Fruit fly (Drosophila melanogaster) whole organism, prepupa: ENCODE data around the gene CG31515.

Source experiments
- CG11762 ChIP-seq: fragments of 200-800 bp; sonication (Bioruptor generic); optimal IDR thresholded peaks from 3 replicates; lab custom pipeline; 2016; ENCODE audit warnings: missing biosample characterization, missing genetic modification characterization; ENCODE audit not compliant: insufficient read depth
- CG1621 ChIP-seq: fragments of 200-800 bp; sonication (Bioruptor generic); optimal IDR thresholded peaks from 3 replicates; lab custom pipeline; 2018; ENCODE audit warnings: missing biosample characterization, mild to moderate bottlenecking, missing genetic modification characterization
- CG16779 ChIP-seq: fragments of 200-800 bp; sonication (Bioruptor generic); optimal IDR thresholded peaks from 3 replicates; lab custom pipeline; 2017; ENCODE audit warnings: missing biosample characterization, mild to moderate bottlenecking, missing genetic modification characterization
- CG31627 ChIP-seq: fragments of 200-800 bp; sonication (Bioruptor generic); optimal IDR thresholded peaks from 3 replicates; lab custom pipeline; 2016; ENCODE audit warnings: missing biosample characterization, missing genetic modification characterization
- CG34406 ChIP-seq: fragments of 200-800 bp; sonication (Bioruptor generic); optimal IDR thresholded peaks from 3 replicates; lab custom pipeline; 2016; ENCODE audit warnings: missing biosample characterization, missing genetic modification characterization
- CG3919 ChIP-seq: fragments of 200-800 bp; sonication (Bioruptor generic); optimal IDR thresholded peaks from 3 replicates; lab custom pipeline; 2016; ENCODE audit warnings: missing biosample characterization, missing genetic modification characterization
- CG4318 ChIP-seq: fragments of 200-800 bp; sonication (Bioruptor generic); optimal IDR thresholded peaks from 3 replicates; lab custom pipeline; 2017; ENCODE audit warnings: missing biosample characterization, mild to moderate bottlenecking, missing genetic modification characterization
- CG6276 ChIP-seq: fragments of 200-800 bp; sonication (Bioruptor generic); optimal IDR thresholded peaks from 2 replicates; lab custom pipeline; 2017; ENCODE audit warnings: missing biosample characterization, mild to moderate bottlenecking, missing genetic modification characterization
- CG6808 ChIP-seq: fragments of 200-800 bp; sonication (Bioruptor generic); optimal IDR thresholded peaks from 3 replicates; lab custom pipeline; 2017; ENCODE audit warnings: missing biosample characterization, missing genetic modification characterization, mild to moderate bottlenecking, moderate library complexity, missing genetic modification reagents
- CG6854 ChIP-seq: fragments of 200-800 bp; sonication (Bioruptor generic); optimal IDR thresholded peaks from 2 replicates; lab custom pipeline; 2017; ENCODE audit warnings: missing biosample characterization, mild to moderate bottlenecking, missing genetic modification characterization
- CG7368 ChIP-seq: fragments of 200-800 bp; sonication (Bioruptor generic); optimal IDR thresholded peaks from 3 replicates; lab custom pipeline; 2016; ENCODE audit warnings: missing biosample characterization, missing genetic modification characterization
- CG8119 ChIP-seq: fragments of 200-800 bp; sonication (Bioruptor generic); IDR thresholded peaks from 3 replicates; pipeline ENCODE4 v1.3.6; 2022; ENCODE audit warnings: missing biosample characterization, missing genetic modification characterization
- CG8319 ChIP-seq: fragments of 200-800 bp; sonication (Bioruptor generic); optimal IDR thresholded peaks from 3 replicates; lab custom pipeline; 2016; ENCODE audit warnings: missing biosample characterization, missing genetic modification characterization
- CG8632 ChIP-seq: fragments of 200-800 bp; sonication (Bioruptor generic); optimal IDR thresholded peaks from 3 replicates; lab custom pipeline; 2016; ENCODE audit warnings: missing biosample characterization, missing genetic modification characterization
- Eip78C ChIP-seq: fragments of 200-800 bp; sonication (Bioruptor generic); peaks from one replicate; lab custom pipeline; 2016; ENCODE audit warnings: missing biosample characterization, missing genetic modification characterization
- Ets96B ChIP-seq: fragments of 200-800 bp; optimal IDR thresholded peaks from 2 replicates; lab custom pipeline; 2019; ENCODE audit warnings: missing biosample characterization, mild to moderate bottlenecking, missing genetic modification characterization, moderate library complexity
- Hr39 ChIP-seq: fragments of 200-800 bp; sonication (Bioruptor generic); optimal IDR thresholded peaks from 2 replicates; lab custom pipeline; 2016; ENCODE audit warnings: missing biosample characterization, missing genetic modification characterization
- Hr4 ChIP-seq: fragments of 200-800 bp; sonication (Bioruptor generic); optimal IDR thresholded peaks from 3 replicates; lab custom pipeline; 2016; ENCODE audit warnings: missing biosample characterization, missing genetic modification characterization
- Lpt ChIP-seq: fragments of 200-800 bp; sonication (Bioruptor generic); optimal IDR thresholded peaks from 3 replicates; lab custom pipeline; 2016; ENCODE audit warnings: missing biosample characterization, missing genetic modification characterization
- OdsH ChIP-seq: fragments of 200-800 bp; sonication (Bioruptor generic); optimal IDR thresholded peaks from 3 replicates; lab custom pipeline; 2016; ENCODE audit warnings: missing biosample characterization, missing genetic modification characterization
- Sox102F ChIP-seq: fragments of 200-800 bp; sonication (Bioruptor generic); optimal IDR thresholded peaks from 2 replicates; lab custom pipeline; 2016; ENCODE audit warnings: missing biosample characterization, mild to moderate bottlenecking, missing genetic modification characterization
- achi ChIP-seq: fragments of 200-800 bp; sonication (Bioruptor generic); optimal IDR thresholded peaks from 3 replicates; lab custom pipeline; 2016; ENCODE audit warnings: missing biosample characterization, missing genetic modification characterization
- acj6 ChIP-seq: fragments of 200-800 bp; sonication (Bioruptor generic); optimal IDR thresholded peaks from 3 replicates; lab custom pipeline; 2016; ENCODE audit warnings: missing biosample characterization, missing genetic modification characterization
- cyc ChIP-seq: fragments of 200-800 bp; sonication (Bioruptor generic); optimal IDR thresholded peaks from 3 replicates; lab custom pipeline; 2016; ENCODE audit warnings: missing biosample characterization, missing genetic modification characterization
- eg ChIP-seq: fragments of 200-800 bp; sonication (Bioruptor generic); IDR thresholded peaks from 3 replicates; pipeline ENCODE4 v1.3.6; 2022; ENCODE audit warnings: missing biosample characterization, missing genetic modification characterization
- fd85E ChIP-seq: fragments of 200-800 bp; sonication (Bioruptor generic); optimal IDR thresholded peaks from 3 replicates; lab custom pipeline; 2016; ENCODE audit warnings: missing biosample characterization, missing genetic modification characterization
- fkh ChIP-seq: fragments of 200-800 bp; sonication (Bioruptor generic); optimal IDR thresholded peaks from 3 replicates; lab custom pipeline; 2017; ENCODE audit warnings: missing biosample characterization, mild to moderate bottlenecking, missing genetic modification characterization, moderate library complexity
- net ChIP-seq: fragments of 200-800 bp; sonication (Bioruptor generic); optimal IDR thresholded peaks from 3 replicates; lab custom pipeline; 2016; ENCODE audit warnings: missing biosample characterization, missing genetic modification characterization
- pdm3 ChIP-seq: fragments of 200-800 bp; sonication (Bioruptor generic); optimal IDR thresholded peaks from 3 replicates; lab custom pipeline; 2016; ENCODE audit warnings: missing biosample characterization, missing genetic modification characterization
- salr ChIP-seq, 2 experiments: fragments of 200-800 bp; sonication (Bioruptor generic); optimal IDR thresholded peaks; 3 replicates each; lab custom pipeline; 2016 to 2018; ENCODE audit warnings: missing biosample characterization in 2 of 2, missing genetic modification characterization in 2 of 2, mild to moderate bottlenecking in 1 of 2
- spab ChIP-seq: fragments of 200-800 bp; sonication (Bioruptor generic); optimal IDR thresholded peaks from 2 replicates; lab custom pipeline; 2017; ENCODE audit warnings: missing biosample characterization, mild to moderate bottlenecking, missing genetic modification characterization, missing genetic modification reagents
- ss ChIP-seq, 2 experiments: fragments of 200-800 bp; sonication (Bioruptor generic); optimal IDR thresholded peaks; 2 replicates in 1 of 2; 3 replicates in 1 of 2; lab custom pipeline; 2017 to 2018; ENCODE audit warnings: mild to moderate bottlenecking in 2 of 2, missing biosample characterization in 2 of 2, missing genetic modification characterization in 2 of 2, moderate library complexity in 1 of 2
- svp ChIP-seq: fragments of 200-800 bp; sonication (Bioruptor generic); peaks from one replicate; lab custom pipeline; 2016; ENCODE audit warnings: missing biosample characterization, missing genetic modification characterization
- topi ChIP-seq: fragments of 200-800 bp; sonication (Bioruptor generic); optimal IDR thresholded peaks from 3 replicates; lab custom pipeline; 2016; ENCODE audit warnings: missing biosample characterization, missing genetic modification characterization
- vri ChIP-seq: fragments of 200-800 bp; sonication (Bioruptor generic); optimal IDR thresholded peaks from 3 replicates; lab custom pipeline; 2016; ENCODE audit warnings: missing biosample characterization, mild to moderate bottlenecking, missing genetic modification characterization

Gene CG31515

DNA sequence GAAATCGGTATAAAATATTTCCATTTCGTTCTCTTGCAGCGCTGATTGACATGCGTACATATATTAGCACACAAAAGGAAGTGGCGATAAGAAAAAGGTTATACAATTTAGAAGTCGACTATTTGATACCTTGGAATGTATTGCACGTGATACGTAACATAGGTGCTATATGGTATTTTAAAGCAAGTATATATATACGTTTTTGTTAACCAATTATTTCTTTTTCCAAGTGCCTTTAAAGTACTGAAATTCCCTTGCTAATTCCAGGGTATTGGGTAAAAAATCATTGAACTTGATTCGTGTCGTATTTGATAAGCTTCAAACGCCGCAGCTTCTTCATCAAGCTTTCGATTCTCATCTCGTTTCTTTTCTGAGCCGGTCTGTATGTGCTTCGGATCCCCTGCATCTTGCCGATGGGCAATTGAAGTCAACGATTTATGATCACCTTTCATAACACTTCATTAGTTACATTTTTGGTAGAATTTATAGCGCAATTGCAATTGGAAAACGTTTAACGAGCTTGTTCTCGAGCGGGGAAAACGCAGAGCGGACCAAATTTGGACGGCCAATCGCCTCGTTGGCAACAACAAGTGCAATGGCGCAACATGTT is 25.1 kb downstream of the CG31515 start, which contains the start of gene CG4408 (continued):
- peak; percentile 52 for TF ChIP-seq spab (GFP tag; lab: Kevin White, UChicago)
- TF ChIP-seq CG8632 (GFP tag; lab: Kevin White, UChicago) = peak; percentile 56
- TF ChIP-seq eg (GFP tag; lab: Robert Waterston, UW) = peak; percentile 76
- TF ChIP-seq Hr39 (GFP tag; lab: Kevin White, UChicago) = peak; percentile 94
- peak; percentile 61 for TF ChIP-seq net (GFP tag; lab: Kevin White, UChicago)
- TF ChIP-seq acj6 (GFP tag; lab: Kevin White, UChicago) = peak; percentile 84
- TF ChIP-seq fd85E (GFP tag; lab: Kevin White, UChicago) = peak; percentile 37
- peak; percentile 94 for TF ChIP-seq CG31627 (GFP tag; lab: Kevin White, UChicago)
- TF ChIP-seq OdsH (GFP tag; lab: Kevin White, UChicago) = peak; percentile 83
- TF ChIP-seq CG6854 = peak; percentile 54
- peak; percentile 69 for TF ChIP-seq achi (GFP tag; lab: Kevin White, UChicago)
- peak; percentile 52 for TF ChIP-seq CG6276
- TF ChIP-seq, all 60 proteins: peak for 56

DNA sequence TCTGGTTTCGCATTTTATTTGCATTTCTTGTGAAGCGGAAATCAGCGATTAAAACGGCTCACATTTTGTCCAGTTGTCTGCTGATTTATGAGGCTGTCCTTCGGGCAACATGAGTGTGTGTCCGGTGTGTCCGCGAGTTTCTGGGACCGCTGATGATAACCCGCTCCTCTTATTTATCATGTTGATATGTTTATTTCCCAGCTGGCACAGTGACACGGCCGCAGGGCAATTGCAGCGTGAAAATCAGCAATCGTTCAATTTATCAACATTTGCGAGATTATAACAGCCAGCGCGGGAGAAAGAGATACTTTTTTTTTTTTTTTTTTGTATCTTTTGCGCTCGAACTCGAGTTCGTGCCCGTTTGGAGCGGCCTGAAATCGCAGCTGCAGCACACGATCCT is 28.3 kb downstream of the CG31515 start:
- TF ChIP-seq CG16779 (no peak), cyc (no peak), CG8319 (GFP tag; lab: Kevin White, UChicago) (no peak), eg (GFP tag; lab: Robert Waterston, UW) (no peak), svp (GFP tag; lab: Kevin White, UChicago) (peak; percentile 94), CG34406 (no peak), CG6808 (GFP tag; lab: Kevin White, UChicago) (no peak), CG1621 (tag; lab: Kevin White, UChicago) (no peak)

DNA sequence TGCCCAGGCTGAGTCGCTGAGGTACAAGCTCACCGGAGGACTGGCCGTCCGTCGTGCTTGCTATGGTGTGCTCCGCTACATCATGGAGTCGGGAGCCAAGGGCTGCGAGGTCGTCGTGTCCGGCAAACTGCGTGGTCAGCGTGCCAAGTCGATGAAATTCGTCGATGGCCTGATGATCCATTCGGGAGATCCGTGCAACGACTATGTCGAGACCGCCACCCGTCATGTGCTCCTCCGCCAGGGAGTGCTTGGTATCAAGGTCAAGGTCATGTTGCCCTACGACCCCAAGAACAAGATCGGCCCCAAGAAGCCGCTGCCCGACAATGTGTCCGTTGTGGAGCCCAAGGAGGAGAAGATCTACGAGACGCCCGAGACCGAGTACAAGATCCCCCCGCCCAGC is 29.3 kb downstream of the CG31515 start:
- TF ChIP-seq svp (GFP tag; lab: Kevin White, UChicago) (peak; percentile 70), CG6276 (no peak), CG4318 (GFP tag; lab: Kevin White, UChicago) (no peak), fd85E (GFP tag; lab: Kevin White, UChicago) (no peak), vri (no peak)

DNA sequence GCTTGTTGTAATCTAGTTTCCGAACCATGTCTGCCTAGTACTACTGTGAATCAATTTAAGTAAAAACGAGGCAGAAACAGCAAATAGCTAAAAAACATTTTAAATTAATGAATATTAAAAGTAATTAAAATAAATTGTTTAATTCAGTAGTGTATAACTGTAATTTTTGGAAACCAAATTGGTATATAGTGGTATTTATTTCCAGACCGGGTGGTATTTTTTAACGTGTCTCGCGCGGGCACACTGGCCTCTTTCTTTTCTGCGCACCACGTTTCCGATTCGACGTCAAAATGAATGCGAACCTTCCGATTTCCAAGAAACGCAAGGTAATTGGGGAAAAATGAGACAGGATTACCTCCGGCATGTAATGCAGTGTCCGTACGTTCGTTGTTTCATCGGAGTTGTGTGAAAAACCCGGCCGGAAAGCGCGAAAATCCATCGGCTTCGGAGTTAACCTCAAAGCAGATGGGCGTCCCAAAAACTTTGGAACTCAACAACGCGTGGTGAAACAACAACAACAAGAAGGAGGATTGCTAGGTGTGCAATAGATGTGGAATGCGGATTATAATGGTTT is 30.0 kb downstream of the CG31515 start, which contains the start of gene RpS3:
TSS of gene RpS3 (plus strand) at position 248 of the 574 bp plus-strand sequence.
- TF ChIP-seq CG7368 (GFP tag; lab: Kevin White, UChicago) (no peak), Hr4 (GFP tag; lab: Kevin White, UChicago) (no peak), CG6854 (peak; percentile 80), svp (GFP tag; lab: Kevin White, UChicago) (peak; percentile 14), pdm3 (GFP tag; lab: Kevin White, UChicago) (no peak), net (GFP tag; lab: Kevin White, UChicago) (peak; percentile 14), Sox102F (GFP tag; lab: Kevin White, UChicago) (peak; percentile 1), Lpt (GFP tag; lab: Kevin White, UChicago) (no peak), CG3919 (GFP tag; lab: Kevin White, UChicago) (peak; percentile 5), Ets96B (tag; lab: Kevin White, UChicago) (peak; percentile 35), CG1621 (tag; lab: Kevin White, UChicago) (no peak), CG16779 (no peak), CG34406 (peak; percentile 4), CG31627 (GFP tag; lab: Kevin White, UChicago) (no peak), salr (GFP tag; optimal IDR thresholded peaks at IDR 0.05; lab: Kevin White, UChicago) (no peak), achi (GFP tag; lab: Kevin White, UChicago) (peak; percentile 98), fkh (peak; percentile 15), CG11762 (GFP tag; lab: Kevin White, UChicago) (no peak), CG8119 (GFP tag; lab: Robert Waterston, UW) (no peak), ss (GFP tag; optimal IDR thresholded peaks at IDR 0.05; lab: Kevin White, UChicago) (peak; percentile 25 to 49), topi (GFP tag; lab: Kevin White, UChicago) (peak; percentile 18), CG6276 (peak; percentile 8), Eip78C (GFP tag; lab: Kevin White, UChicago) (peak; percentile 64)
